Worm (Caenorhabditis elegans): ENCODE data around the gene C27D6.11.

Gene C27D6.11

DNA sequence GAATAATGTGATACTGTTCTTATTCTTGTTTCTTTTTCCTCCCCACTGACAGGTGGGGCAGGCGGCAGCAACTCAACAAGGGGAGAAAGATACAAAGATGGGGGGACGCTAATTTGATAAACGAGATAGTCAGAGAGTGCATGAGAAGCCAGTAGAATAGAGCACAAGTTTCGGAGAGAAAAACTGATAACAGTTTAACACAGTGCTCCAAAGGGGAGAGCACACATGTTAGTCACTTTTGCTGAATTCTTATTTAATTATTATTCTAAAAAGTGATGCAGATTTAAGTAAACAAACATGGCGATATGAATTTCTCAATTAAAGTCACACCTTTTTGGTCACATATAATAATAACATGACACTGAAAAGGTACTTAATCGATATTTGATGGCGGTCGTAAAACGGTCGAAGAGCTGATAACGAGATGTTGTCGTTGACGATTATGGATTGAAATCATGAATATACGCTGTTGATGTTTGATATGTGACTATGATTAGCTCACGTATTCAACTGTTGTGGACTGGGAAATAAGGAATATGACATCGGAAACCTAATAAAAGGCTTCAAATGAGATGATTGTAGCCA is 25.0 kb upstream of the C27D6.11 start (continued):
- peak; percentile 35 for TF ChIP-seq hlh-30 (tag; optimal IDR thresholded peaks at IDR 0.05; ENCODE audit: insufficient read depth)
- peak; percentile 49 for TF ChIP-seq nhr-102 (tag; optimal IDR thresholded peaks at IDR 0.05)
- TF ChIP-seq egl-43 (GFP tag; IDR thresholded peaks at IDR 0.05): no peak
- no peak for TF ChIP-seq mdt-29 (GFP tag; IDR thresholded peaks at IDR 0.05)
- TF ChIP-seq madf-5 (GFP tag; IDR thresholded peaks at IDR 0.05): no peak
- peak; percentile 43; the same call in 1 of the 2 replicates for TF ChIP-seq pha-4 (GFP tag; IDR thresholded peaks at IDR 0.05)
- no peak for TF ChIP-seq pha-4 (tag; optimal IDR thresholded peaks at IDR 0.05)
- no peak for TF ChIP-seq jun-1 (tag; optimal IDR thresholded peaks at IDR 0.05)
- TF ChIP-seq tra-1 (GFP tag; IDR thresholded peaks at IDR 0.05): peak; percentile 35; the same call in 1 of the 2 replicates
- peak in 1 of 2 experiments; percentile 62 for TF ChIP-seq daf-16 (GFP tag; optimal IDR thresholded peaks at IDR 0.05)
- TF ChIP-seq daf-16 (tag; optimal IDR thresholded peaks at IDR 0.05): peak; percentile 94
- TF ChIP-seq cey-2 (tag; optimal IDR thresholded peaks at IDR 0.05; ENCODE audit: borderline replicate concordance, insufficient read depth): no peak
- peak; percentile 39 for TF ChIP-seq nhr-10 (tag; optimal IDR thresholded peaks at IDR 0.05)
- peak; percentile 76 for TF ChIP-seq dve-1 (tag; optimal IDR thresholded peaks at IDR 0.05; ENCODE audit: insufficient read depth)
- no peak for TF ChIP-seq nhr-6 (tag; optimal IDR thresholded peaks at IDR 0.05)
- no peak for TF ChIP-seq lin-13 (GFP tag; optimal IDR thresholded peaks at IDR 0.05)
- TF ChIP-seq F26F4.8 (GFP tag; conservative IDR thresholded peaks at IDR 0.05): no peak
- no peak for TF ChIP-seq F10B5.3 (tag; optimal IDR thresholded peaks at IDR 0.05)
- no peak for TF ChIP-seq zip-11 (GFP tag; IDR thresholded peaks at IDR 0.05)
- TF ChIP-seq pqm-1 (tag; optimal IDR thresholded peaks at IDR 0.05): peak; percentile 89
- TF ChIP-seq Y75B8A.6 (GFP tag; IDR thresholded peaks at IDR 0.05): no peak
- TF ChIP-seq F37D6.2 (tag; optimal IDR thresholded peaks at IDR 0.05): no peak
- TF ChIP-seq nhr-41 (GFP tag; IDR thresholded peaks at IDR 0.05): no peak
- no peak for TF ChIP-seq dpl-1 (GFP tag; optimal IDR thresholded peaks at IDR 0.05)
- peak in 1 of 2 experiments; percentile 39 for TF ChIP-seq mdl-1 (tag; optimal IDR thresholded peaks at IDR 0.05)
- TF ChIP-seq nhr-77 (tag; optimal IDR thresholded peaks at IDR 0.05): peak; percentile 57
- TF ChIP-seq ctbp-1 (GFP tag; IDR thresholded peaks at IDR 0.05): no peak
- TF ChIP-seq lim-7 (GFP tag; IDR thresholded peaks at IDR 0.05): no peak
- no peak for TF ChIP-seq Y48G9A.11 (GFP tag; IDR thresholded peaks at IDR 0.05)
- no peak for TF ChIP-seq unc-39 (tag; optimal IDR thresholded peaks at IDR 0.05)
- TF ChIP-seq Y5F2A.4 (GFP tag; optimal IDR thresholded peaks at IDR 0.05): no peak
- TF ChIP-seq set-16 (GFP tag; IDR thresholded peaks at IDR 0.05): no peak
- TF ChIP-seq snpc-1.2 (GFP tag; IDR thresholded peaks at IDR 0.05): no peak
- TF ChIP-seq php-3 (GFP tag; IDR thresholded peaks at IDR 0.05): peak; percentile 100
- no peak for TF ChIP-seq lin-38 (GFP tag; IDR thresholded peaks at IDR 0.05)
- TF ChIP-seq daf-8 (GFP tag; IDR thresholded peaks at IDR 0.05): no peak
- TF ChIP-seq ceh-44 (GFP tag; IDR thresholded peaks at IDR 0.05): no peak
- no peak for TF ChIP-seq vab-7 (GFP tag; IDR thresholded peaks at IDR 0.05)
- TF ChIP-seq lin-1 (GFP tag; IDR thresholded peaks at IDR 0.05): no peak
- no peak for TF ChIP-seq D1046.2 (GFP tag; IDR thresholded peaks at IDR 0.05)
- no peak for TF ChIP-seq zfp-3 (GFP tag; conservative IDR thresholded peaks at IDR 0.05)
- no peak for TF ChIP-seq mxl-3 (GFP tag; optimal IDR thresholded peaks at IDR 0.05)
- no peak for TF ChIP-seq hmg-1.1 (GFP tag; IDR thresholded peaks at IDR 0.05)
- peak; percentile 78 for TF ChIP-seq hlh-11 (tag; optimal IDR thresholded peaks at IDR 0.05)
- peak; percentile 79 for TF ChIP-seq nhr-28 (tag; optimal IDR thresholded peaks at IDR 0.05)
- no peak for TF ChIP-seq snpc-4 (tag; optimal IDR thresholded peaks at IDR 0.05)
- no peak for TF ChIP-seq daf-19 (GFP tag; conservative IDR thresholded peaks at IDR 0.05)
- TF ChIP-seq mxl-2 (GFP tag; conservative IDR thresholded peaks at IDR 0.05): no peak
- no peak for TF ChIP-seq aha-1 (tag)
- peak; percentile 43 for TF ChIP-seq nhr-48 (tag; optimal IDR thresholded peaks at IDR 0.05)
- no peak for TF ChIP-seq ztf-11 (tag; optimal IDR thresholded peaks at IDR 0.05)
- TF ChIP-seq ceh-82 (tag; optimal IDR thresholded peaks at IDR 0.05): no peak
